Fruit fly (Drosophila melanogaster) whole organism, embryonic: ENCODE data around the gene Mkp3.

Experiments used
- Drgx ChIP-seq: fragments of 200-800 bp; sonication (Bioruptor generic); IDR thresholded peaks from 2 replicates; pipeline ENCODE4 v1.3.6; 2022; ENCODE audit warnings: missing biosample characterization, missing genetic modification characterization
- Hmr ChIP-seq: fragments of 200-800 bp; sonication (Bioruptor generic); optimal IDR thresholded peaks from 3 replicates; lab custom pipeline; 2017; ENCODE audit warnings: mild to moderate bottlenecking, missing biosample characterization, missing genetic modification reagents, missing genetic modification characterization
- Hr78 ChIP-seq, 2 experiments: fragments of 200-800 bp in 1 of 2; fragments of >200 bp in 1 of 2; sonication (Bioruptor generic) in 1 of 2; optimal IDR thresholded peaks; 2 replicates each; lab custom pipeline; 2017 to 2019; ENCODE audit warnings: missing biosample characterization in 2 of 2, missing genetic modification characterization in 2 of 2, mild to moderate bottlenecking in 1 of 2, moderate library complexity in 1 of 2
- Max ChIP-seq: fragments of 200-800 bp; sonication (Bioruptor generic); optimal IDR thresholded peaks from 2 replicates; lab custom pipeline; 2016; ENCODE audit warnings: missing biosample characterization, mild to moderate bottlenecking, missing genetic modification characterization
- dan ChIP-seq: fragments of 200-800 bp; sonication (Bioruptor generic); IDR thresholded peaks from 2 replicates; pipeline ENCODE4 v1.3.6; 2022; ENCODE audit warnings: missing biosample characterization, missing genetic modification characterization
- fd96Cb ChIP-seq: fragments of 200-800 bp; sonication (Bioruptor generic); optimal IDR thresholded peaks from 2 replicates; lab custom pipeline; 2018; ENCODE audit warnings: missing biosample characterization, mild to moderate bottlenecking, missing genetic modification characterization, moderate library complexity
- gce ChIP-seq: fragments of 200-800 bp; sonication (Bioruptor generic); IDR thresholded peaks from 3 replicates; pipeline ENCODE4 v1.3.6; 2022; ENCODE audit warnings: missing biosample characterization, missing genetic modification characterization
- ttk ChIP-seq: fragments of 200-800 bp; sonication (Bioruptor generic); IDR thresholded peaks from 2 replicates; pipeline ENCODE4 v2.1.2; 2022; ENCODE audit warnings: missing biosample characterization, missing genetic modification characterization
- unpg ChIP-seq: fragments of 200-800 bp; sonication (Bioruptor generic); optimal IDR thresholded peaks from 3 replicates; lab custom pipeline; 2018; ENCODE audit warnings: missing biosample characterization, mild to moderate bottlenecking, missing genetic modification characterization, moderate library complexity

- no peak for TF ChIP-seq Drgx (GFP tag; lab: Robert Waterston, UW)
- TF ChIP-seq Hmr (GFP tag; lab: Kevin White, UChicago): peak; percentile 16
- TF ChIP-seq Max (GFP tag; lab: Kevin White, UChicago): peak; percentile 68
- TF ChIP-seq ttk: peak; percentile 87
- peak; percentile 66 for TF ChIP-seq unpg (GFP tag; lab: Kevin White, UChicago)
- peak in 1 of 2 experiments; percentile 50 for TF ChIP-seq Hr78 (GFP tag; optimal IDR thresholded peaks at IDR 0.05; lab: Kevin White, UChicago)
- peak; percentile 80 for TF ChIP-seq gce
- peak; percentile 70 for TF ChIP-seq dan
- peak; percentile 64 for TF ChIP-seq fd96Cb (tag; lab: Kevin White, UChicago)
These were observed 61.4 kb downstream of the Mkp3 start for dm6 chr3L:19024800-19025199.
